Worm (Caenorhabditis elegans) whole organism, early embryonic: ENCODE measurements around the gene catp-5.

Experiments
- B0310.2 ChIP-seq: sonication (generic microtip); optimal IDR thresholded peaks from 2 replicates; lab custom pipeline; 2016; ENCODE audit warnings: mild to moderate bottlenecking, missing genetic modification characterization, missing compliant biosample characterization
- F13C5.2 ChIP-seq: sonication (generic microtip); optimal IDR thresholded peaks from 2 replicates; lab custom pipeline; 2017; ENCODE audit warnings: mild to moderate bottlenecking, missing genetic modification characterization, inconsistent platforms, missing compliant biosample characterization
- aly-1 ChIP-seq: sonication (generic microtip); optimal IDR thresholded peaks from 2 replicates; lab custom pipeline; 2016; ENCODE audit warnings: missing genetic modification characterization, missing compliant biosample characterization
- ama-1 ChIP-seq: fragments of 150-350 bp; optimal IDR thresholded peaks from 2 replicates; lab custom pipeline; 2014
- ceh-13 ChIP-seq: fragments of 200-800 bp; sonication (Bioruptor generic); optimal IDR thresholded peaks from 2 replicates; lab custom pipeline; 2018; ENCODE audit warnings: mild to moderate bottlenecking, missing genetic modification characterization, missing compliant biosample characterization
- ceh-36 ChIP-seq: sonication (generic microtip); optimal IDR thresholded peaks from 2 replicates; lab custom pipeline; 2016; ENCODE audit warnings: missing genetic modification characterization, inconsistent platforms, missing compliant biosample characterization
- ets-7 ChIP-seq: sonication (generic microtip); optimal IDR thresholded peaks from 2 replicates; lab custom pipeline; 2016; ENCODE audit warnings: missing genotype, missing genetic modification characterization, missing compliant biosample characterization
- flt-1 ChIP-seq: fragments of 200-800 bp; sonication (Bioruptor generic); IDR thresholded peaks from 2 replicates; pipeline ENCODE4 v1.3.6; 2022; ENCODE audit warnings: missing genetic modification characterization, missing compliant biosample characterization
- hmbx-1 ChIP-seq: sonication (generic microtip); optimal IDR thresholded peaks from 2 replicates; lab custom pipeline; 2016; ENCODE audit warnings: mild to moderate bottlenecking, missing genetic modification characterization, missing compliant biosample characterization
- hmg-4 ChIP-seq: fragments of 200-800 bp; sonication (Bioruptor generic); optimal IDR thresholded peaks from 2 replicates; lab custom pipeline; 2018; ENCODE audit warnings: mild to moderate bottlenecking, missing genetic modification characterization, missing compliant biosample characterization
- hnd-1 ChIP-seq: sonication (generic microtip); optimal IDR thresholded peaks from 2 replicates; lab custom pipeline; 2016; ENCODE audit warnings: missing genetic modification characterization, missing compliant biosample characterization
- pes-1 ChIP-seq: fragments of 200-800 bp; sonication (Bioruptor generic); IDR thresholded peaks from 2 replicates; pipeline ENCODE4 v1.3.6; 2022; ENCODE audit warnings: missing genetic modification reagents, missing genetic modification characterization, missing compliant biosample characterization
- scrt-1 ChIP-seq: fragments of 200-800 bp; sonication (Bioruptor generic); IDR thresholded peaks from 2 replicates; pipeline ENCODE4 v1.3.6; 2022; ENCODE audit warnings: missing genetic modification characterization, missing compliant biosample characterization
- sea-1 ChIP-seq: fragments of 200-800 bp; sonication (Bioruptor generic); conservative IDR thresholded peaks from 2 replicates; pipeline ENCODE4 v1.3.6; 2022; ENCODE audit warnings: missing genetic modification characterization, missing compliant biosample characterization
- tbx-11 ChIP-seq: fragments of 200-800 bp; sonication (Bioruptor generic); IDR thresholded peaks from 2 replicates; pipeline ENCODE4 v1.3.6; 2022; ENCODE audit warnings: missing genetic modification characterization, missing compliant biosample characterization
- tbx-37 ChIP-seq: fragments of 200-800 bp; sonication (Bioruptor generic); conservative IDR thresholded peaks from 2 replicates; pipeline ENCODE4 v1.3.6; 2022; ENCODE audit warnings: missing genetic modification reagents, missing genetic modification characterization, missing compliant biosample characterization
- tra-4 ChIP-seq: sonication (generic microtip); optimal IDR thresholded peaks from 2 replicates; lab custom pipeline; 2017; ENCODE audit warnings: missing genetic modification characterization, missing compliant biosample characterization

catp-5 gene

ce11 chrX:8120281-8120680 lies 21.6 kb upstream of the catp-5 start:
- TF ChIP-seq tra-4 (tag; lab: Kevin White, UChicago) = no peak
- no peak for TF ChIP-seq hnd-1 (tag; lab: Kevin White, UChicago)
- no peak for TF ChIP-seq pes-1 (GFP tag; lab: Robert Waterston, UW)
- no peak for TF ChIP-seq hmg-4 (GFP tag; lab: Kevin White, UChicago)
- no peak for TF ChIP-seq ceh-13 (GFP tag; lab: Kevin White, UChicago)
- no peak for TF ChIP-seq sea-1 (GFP tag; lab: Robert Waterston, UW)
- no peak for TF ChIP-seq B0310.2 (tag; lab: Kevin White, UChicago)
- no peak for TF ChIP-seq tbx-11 (GFP tag; lab: Robert Waterston, UW)
- no peak for TF ChIP-seq ets-7 (tag; lab: Kevin White, UChicago)

ce11 chrX:8117827-8118317 lies 19.2 kb upstream of the catp-5 start:
- no peak for TF ChIP-seq hmbx-1
- TF ChIP-seq tbx-11 (GFP tag; lab: Robert Waterston, UW) = no peak
- TF ChIP-seq flt-1 (GFP tag; lab: Robert Waterston, UW) = no peak
- no peak for TF ChIP-seq hnd-1 (tag; lab: Kevin White, UChicago)
- TF ChIP-seq ets-7 (tag; lab: Kevin White, UChicago) = no peak

- TF ChIP-seq ceh-13 (GFP tag; lab: Kevin White, UChicago) (no peak), F13C5.2 (no peak), tbx-37 (GFP tag; lab: Robert Waterston, UW) (no peak), ceh-36 (tag; lab: Kevin White, UChicago) (no peak), hmg-4 (GFP tag; lab: Kevin White, UChicago) (no peak), hmbx-1 (no peak), pes-1 (GFP tag; lab: Robert Waterston, UW) (no peak), ama-1 (lab: Kevin White, UChicago) (no peak), sea-1 (GFP tag; lab: Robert Waterston, UW) (no peak), flt-1 (GFP tag; lab: Robert Waterston, UW) (no peak), aly-1 (tag; lab: Kevin White, UChicago) (no peak), hnd-1 (tag; lab: Kevin White, UChicago) (no peak), scrt-1 (GFP tag; lab: Robert Waterston, UW) (no peak), tra-4 (tag; lab: Kevin White, UChicago) (no peak), ets-7 (tag; lab: Kevin White, UChicago) (no peak), tbx-11 (GFP tag; lab: Robert Waterston, UW) (no peak), B0310.2 (tag; lab: Kevin White, UChicago) (no peak)
These were observed 17.5 kb upstream of the catp-5 start, which contains the start of gene hlh-8 for ce11 chrX:8116157-8116556. TSS of gene hlh-8 (plus strand) at chrX:8116457.

DNA sequence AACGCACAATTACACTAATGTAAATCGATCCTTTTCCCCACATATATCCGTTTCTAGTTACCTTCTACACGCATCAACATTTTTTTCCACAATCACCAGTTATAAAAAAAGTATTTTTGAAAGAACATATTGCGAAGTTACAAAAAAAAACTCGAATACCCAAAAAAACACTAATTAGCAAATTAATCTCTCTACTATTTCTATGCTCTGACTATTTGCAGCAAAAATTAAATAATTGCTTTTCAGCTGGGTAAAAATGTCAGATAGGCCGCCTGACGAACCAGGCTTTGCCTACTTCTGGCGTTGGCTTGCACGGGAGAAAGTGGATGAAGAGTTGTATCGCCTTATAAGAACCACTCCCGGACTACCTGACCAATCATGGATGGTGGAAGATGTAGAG lies 11.5 kb upstream of the catp-5 start, which contains the start of gene K07E3.1:
K07E3.1 (plus strand) TSS at position 247 of the 400 bp plus-strand sequence.
- TF ChIP-seq ama-1 (lab: Kevin White, UChicago) = no peak
- TF ChIP-seq ceh-36 (tag; lab: Kevin White, UChicago) = no peak
- TF ChIP-seq flt-1 (GFP tag; lab: Robert Waterston, UW) = no peak
- TF ChIP-seq F13C5.2 = no peak
- no peak for TF ChIP-seq pes-1 (GFP tag; lab: Robert Waterston, UW)
- no peak for TF ChIP-seq ets-7 (tag; lab: Kevin White, UChicago)
- TF ChIP-seq aly-1 (tag; lab: Kevin White, UChicago) = no peak
- no peak for TF ChIP-seq hmg-4 (GFP tag; lab: Kevin White, UChicago)
- TF ChIP-seq ceh-13 (GFP tag; lab: Kevin White, UChicago) = no peak
- no peak for TF ChIP-seq tra-4 (tag; lab: Kevin White, UChicago)
- no peak for TF ChIP-seq tbx-37 (GFP tag; lab: Robert Waterston, UW)
- no peak for TF ChIP-seq scrt-1 (GFP tag; lab: Robert Waterston, UW)
- TF ChIP-seq B0310.2 (tag; lab: Kevin White, UChicago) = no peak
- no peak for TF ChIP-seq hnd-1 (tag; lab: Kevin White, UChicago)
- no peak for TF ChIP-seq sea-1 (GFP tag; lab: Robert Waterston, UW)
- TF ChIP-seq hmbx-1 = no peak
- no peak for TF ChIP-seq tbx-11 (GFP tag; lab: Robert Waterston, UW)

- TF ChIP-seq sea-1 (GFP tag; lab: Robert Waterston, UW) (no peak), tbx-37 (GFP tag; lab: Robert Waterston, UW) (no peak), hmbx-1 (no peak), ceh-36 (tag; lab: Kevin White, UChicago) (no peak), ceh-13 (GFP tag; lab: Kevin White, UChicago) (no peak), F13C5.2 (no peak), hmg-4 (GFP tag; lab: Kevin White, UChicago) (no peak), ets-7 (tag; lab: Kevin White, UChicago) (no peak), tbx-11 (GFP tag; lab: Robert Waterston, UW) (no peak), tra-4 (tag; lab: Kevin White, UChicago) (no peak), aly-1 (tag; lab: Kevin White, UChicago) (no peak), ama-1 (lab: Kevin White, UChicago) (no peak)
These were observed 10.9 kb upstream of the catp-5 start for ce11 chrX:8109531-8109930.

- TF ChIP-seq scrt-1 (GFP tag; lab: Robert Waterston, UW) = no peak
- no peak for TF ChIP-seq ceh-36 (tag; lab: Kevin White, UChicago)
- TF ChIP-seq flt-1 (GFP tag; lab: Robert Waterston, UW) = no peak
- TF ChIP-seq F13C5.2 = no peak
- TF ChIP-seq ets-7 (tag; lab: Kevin White, UChicago) = no peak
- no peak for TF ChIP-seq tra-4 (tag; lab: Kevin White, UChicago)
- TF ChIP-seq ama-1 (lab: Kevin White, UChicago) = no peak
These were observed 9.3 kb upstream of the catp-5 start, which contains the start of gene K07E3.9 for ce11 chrX:8107921-8108320. TSS of gene K07E3.9 (plus strand) at chrX:8108221.

- TF ChIP-seq hmbx-1 = no peak
- TF ChIP-seq sea-1 (GFP tag; lab: Robert Waterston, UW) = no peak
- no peak for TF ChIP-seq tbx-37 (GFP tag; lab: Robert Waterston, UW)
These were observed 5.2 kb upstream of the catp-5 start, which contains the start of gene K07E3.2 for ce11 chrX:8103899-8104298. TSS of gene K07E3.2 (plus strand) at chrX:8104298.
